Worm (Caenorhabditis elegans) whole organism, L2 larva: ENCODE data around the gene F55G7.3.
A peak's percentile ranks its signal among the peaks of the same experiment; 100 is the strongest.

Experiments used
- C34F6.9 ChIP-seq: fragments of 150-350 bp; optimal IDR thresholded peaks from 2 replicates; lab custom pipeline; 2014; ENCODE audit warnings: missing biosample characterization, missing genetic modification characterization
- F13H6.1 ChIP-seq: sonication (generic microtip); optimal IDR thresholded peaks from 2 replicates; lab custom pipeline; 2016; ENCODE audit warnings: missing genetic modification characterization, missing compliant biosample characterization
- R02D3.7 ChIP-seq: fragments of 150-350 bp; optimal IDR thresholded peaks from 2 replicates; lab custom pipeline; 2014; ENCODE audit warnings: missing biosample characterization, missing genetic modification characterization
- ZK546.5 ChIP-seq: sonication (generic microtip); optimal IDR thresholded peaks from 2 replicates; lab custom pipeline; 2017; ENCODE audit warnings: missing biosample characterization, missing genetic modification characterization
- aly-2 ChIP-seq: fragments of 150-350 bp; optimal IDR thresholded peaks from 2 replicates; lab custom pipeline; 2014; ENCODE audit warnings: missing biosample characterization, missing genetic modification characterization
- blmp-1 ChIP-seq: sonication (generic microtip); optimal IDR thresholded peaks from 2 replicates; lab custom pipeline; 2017; ENCODE audit warnings: missing genetic modification characterization, mild to moderate bottlenecking, missing compliant biosample characterization, antibody characterized with exemption, moderate library complexity; ENCODE audit not compliant: insufficient read depth
- ceh-16 ChIP-seq: fragments of 150-350 bp; optimal IDR thresholded peaks from 2 replicates; lab custom pipeline; 2014; ENCODE audit warnings: missing biosample characterization, missing genetic modification characterization
- crh-2 ChIP-seq: sonication (generic microtip); optimal IDR thresholded peaks from 2 replicates; lab custom pipeline; 2017; ENCODE audit warnings: missing biosample characterization, missing genetic modification characterization
- dmd-4 ChIP-seq: sonication (generic microtip); optimal IDR thresholded peaks from 2 replicates; lab custom pipeline; 2017; ENCODE audit warnings: missing biosample characterization, missing genetic modification characterization
- egl-27 ChIP-seq: sonication (generic microtip); optimal IDR thresholded peaks from 3 replicates; lab custom pipeline; 2017; ENCODE audit warnings: missing biosample characterization, missing genetic modification reagents, missing genetic modification characterization
- fos-1 ChIP-seq: fragments of 150-350 bp; optimal IDR thresholded peaks from 2 replicates; lab custom pipeline; 2014; ENCODE audit warnings: missing biosample characterization, missing genetic modification characterization
- gmeb-1 ChIP-seq: fragments of 150-350 bp; optimal IDR thresholded peaks from 2 replicates; lab custom pipeline; 2014; ENCODE audit warnings: missing biosample characterization, missing genetic modification characterization
- lin-13 ChIP-seq: fragments of 150-350 bp; optimal IDR thresholded peaks from 2 replicates; lab custom pipeline; 2014; ENCODE audit warnings: missing biosample characterization, missing genetic modification reagents, missing genetic modification characterization
- lsy-2 ChIP-seq, 2 experiments: fragments of 150-350 bp in 1 of 2; sonication (generic microtip) in 1 of 2; optimal IDR thresholded peaks; 2 replicates each; lab custom pipeline; 2014 to 2017; ENCODE audit warnings: missing biosample characterization in 2 of 2, missing genetic modification characterization in 2 of 2
- mab-5 ChIP-seq: fragments of 150-350 bp; optimal IDR thresholded peaks from 2 replicates; lab custom pipeline; 2014; ENCODE audit warnings: missing biosample characterization, missing genetic modification characterization
- mbf-1 ChIP-seq: sonication (generic microtip); optimal IDR thresholded peaks from 2 replicates; lab custom pipeline; 2017; ENCODE audit warnings: missing biosample characterization, missing genetic modification characterization
- mdl-1 ChIP-seq, 2 experiments: fragments of 150-350 bp in 1 of 2; sonication (generic microtip) in 1 of 2; optimal IDR thresholded peaks; 2 replicates each; lab custom pipeline; 2017; ENCODE audit warnings: missing biosample characterization in 2 of 2, missing genetic modification characterization in 2 of 2
- nhr-10 ChIP-seq: sonication (generic microtip); optimal IDR thresholded peaks from 2 replicates; lab custom pipeline; 2017; ENCODE audit warnings: missing biosample characterization, missing genetic modification characterization
- nhr-12 ChIP-seq: fragments of 150-350 bp; optimal IDR thresholded peaks from 2 replicates; lab custom pipeline; 2014; ENCODE audit warnings: missing biosample characterization, missing genetic modification characterization
- nhr-129 ChIP-seq: fragments of 150-350 bp; optimal IDR thresholded peaks from 2 replicates; lab custom pipeline; 2014; ENCODE audit warnings: missing biosample characterization, missing genetic modification characterization
- nhr-25 ChIP-seq: fragments of 150-350 bp; sonication (generic microtip); optimal IDR thresholded peaks from 3 replicates; lab custom pipeline; 2014; ENCODE audit warnings: missing biosample characterization, missing genetic modification characterization
- nhr-77 ChIP-seq: fragments of 150-350 bp; optimal IDR thresholded peaks from 2 replicates; lab custom pipeline; 2014; ENCODE audit warnings: missing biosample characterization, missing genetic modification characterization
- skn-1 ChIP-seq: sonication (generic microtip); optimal IDR thresholded peaks from 2 replicates; lab custom pipeline; 2017; ENCODE audit warnings: missing biosample characterization, missing genetic modification characterization
- sma-3 ChIP-seq: sonication (generic microtip); optimal IDR thresholded peaks from 2 replicates; lab custom pipeline; 2016; ENCODE audit warnings: missing genetic modification reagents, missing genetic modification characterization, missing compliant biosample characterization
- sma-9 ChIP-seq, 2 experiments: fragments of 150-350 bp in 1 of 2; sonication (generic microtip) in 1 of 2; optimal IDR thresholded peaks; 2 replicates each; lab custom pipeline; 2014 to 2016; ENCODE audit warnings: missing genetic modification characterization in 2 of 2, mild to moderate bottlenecking in 1 of 2, missing biosample characterization in 1 of 2, missing compliant biosample characterization in 1 of 2, missing genetic modification reagents in 1 of 2, moderate library complexity in 1 of 2
- snpc-4 ChIP-seq: fragments of 150-350 bp; optimal IDR thresholded peaks from 2 replicates; lab custom pipeline; 2014; ENCODE audit warnings: missing biosample characterization, missing genetic modification characterization
- unc-39 ChIP-seq: fragments of 150-350 bp; optimal IDR thresholded peaks from 2 replicates; lab custom pipeline; 2014; ENCODE audit warnings: missing biosample characterization, missing genetic modification characterization
- unc-55 ChIP-seq: fragments of 150-350 bp; sonication (generic microtip); optimal IDR thresholded peaks from 3 replicates; lab custom pipeline; 2014; ENCODE audit warnings: missing biosample characterization, missing genetic modification reagents, missing genetic modification characterization
- unc-62 ChIP-seq: fragments of 150-350 bp; optimal IDR thresholded peaks from 2 replicates; lab custom pipeline; 2014; ENCODE audit warnings: missing biosample characterization, missing genetic modification reagents, missing genetic modification characterization
- zag-1 ChIP-seq: fragments of 150-350 bp; optimal IDR thresholded peaks from 2 replicates; lab custom pipeline; 2014; ENCODE audit warnings: missing biosample characterization, missing genetic modification characterization
- ztf-11 ChIP-seq: sonication (generic microtip); optimal IDR thresholded peaks from 2 replicates; lab custom pipeline; 2017; ENCODE audit warnings: missing biosample characterization, missing genetic modification characterization

F55G7.3 gene

DNA sequence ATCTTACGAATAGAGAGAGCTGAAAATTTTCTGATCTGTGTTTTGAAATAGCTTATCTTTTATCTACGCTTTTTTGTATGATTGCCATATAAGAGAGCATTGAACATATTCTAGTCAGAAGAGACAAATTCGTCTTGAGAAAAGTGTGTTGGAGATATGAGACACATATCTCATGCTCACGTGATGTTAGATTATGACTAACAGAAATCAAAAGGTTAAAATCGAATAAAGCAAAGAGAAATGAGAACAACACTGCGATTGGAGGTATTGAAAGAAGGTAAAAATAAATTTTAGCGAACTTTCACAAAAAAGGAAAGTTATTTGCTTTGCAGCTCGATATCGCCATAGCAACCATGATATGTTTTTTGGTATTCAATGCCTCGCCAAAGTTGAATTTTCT is 40.2 kb upstream of the F55G7.3 start, which contains the start of gene nhr-167:
TSS of gene nhr-167 (minus strand) at position 21 of the 400 bp plus-strand sequence.
- TF ChIP-seq C34F6.9 (tag; lab: Kevin White, UChicago) = peak; percentile 4
- no peak for TF ChIP-seq dmd-4

DNA sequence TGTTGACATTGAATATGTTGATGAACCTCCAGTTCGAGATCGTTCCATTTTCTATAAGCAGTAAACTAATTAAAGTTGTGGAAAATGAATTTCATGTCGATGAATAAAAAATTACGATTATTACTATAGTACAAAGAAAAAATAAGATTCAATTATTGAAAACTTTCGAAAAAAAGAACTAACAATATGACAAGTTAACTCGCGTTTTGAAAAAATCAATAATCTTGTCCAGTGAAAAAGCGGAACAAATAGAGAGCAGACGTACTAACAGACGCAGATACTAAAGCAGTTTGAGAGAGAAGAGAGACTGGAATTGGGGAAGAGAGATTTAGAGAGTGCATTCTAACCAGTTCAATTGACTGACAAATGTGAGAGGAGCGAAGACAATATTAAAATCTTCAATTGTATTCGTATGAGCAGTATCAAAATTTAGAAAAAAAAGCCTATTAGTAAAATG is 32.8 kb upstream of the F55G7.3 start, which contains the start of gene set-6:
TSS of gene set-6 (minus strand) at position 51 of the 457 bp plus-strand sequence.
- TF ChIP-seq C34F6.9 (tag; lab: Kevin White, UChicago) (peak; percentile 62), crh-2 (tag; lab: Kevin White, UChicago) (peak; percentile 10), lin-13 (GFP tag; lab: Kevin White, UChicago) (peak; percentile 12), gmeb-1 (tag; lab: Kevin White, UChicago) (no peak), nhr-129 (tag; lab: Kevin White, UChicago) (peak; percentile 9), ZK546.5 (tag; lab: Kevin White, UChicago) (no peak), F13H6.1 (peak; percentile 18), unc-62 (GFP tag; lab: Kevin White, UChicago) (no peak), unc-55 (GFP tag; lab: Kevin White, UChicago) (peak; percentile 71), lsy-2 (tag; optimal IDR thresholded peaks at IDR 0.05; lab: Kevin White, UChicago) (peak in 1 of 2 experiments; percentile 19), sma-9 (GFP tag; optimal IDR thresholded peaks at IDR 0.05; lab: Kevin White, UChicago) (peak; percentile 47), sma-9 (tag; optimal IDR thresholded peaks at IDR 0.05; lab: Kevin White, UChicago) (no peak)

DNA sequence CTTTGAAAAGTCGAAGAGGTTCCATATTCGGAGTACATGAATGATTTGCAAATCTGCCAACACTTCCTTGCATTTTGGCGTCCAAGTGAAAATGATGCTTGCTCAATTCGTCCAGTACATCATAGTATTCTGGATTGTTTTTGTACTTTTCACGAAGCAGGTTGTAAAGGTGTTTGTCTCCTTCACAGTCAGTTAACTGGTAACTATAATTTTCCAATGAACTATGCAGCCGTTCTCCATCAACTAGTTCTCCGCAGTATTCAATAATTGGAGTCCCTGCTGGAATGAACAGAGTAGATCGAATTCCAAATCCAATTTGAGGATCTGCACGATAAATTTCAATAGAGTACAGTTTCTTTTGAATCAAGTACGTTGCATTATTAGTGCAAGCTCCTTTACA is 29.5 kb upstream of the F55G7.3 start:
- TF ChIP-seq R02D3.7 (tag; lab: Kevin White, UChicago) = no peak
- TF ChIP-seq mab-5 (tag; lab: Kevin White, UChicago) = no peak
- no peak for TF ChIP-seq sma-3 (GFP tag; lab: Kevin White, UChicago)
- no peak for TF ChIP-seq ztf-11 (tag; lab: Kevin White, UChicago)
- TF ChIP-seq nhr-25 (tag; lab: Kevin White, UChicago) = no peak

DNA sequence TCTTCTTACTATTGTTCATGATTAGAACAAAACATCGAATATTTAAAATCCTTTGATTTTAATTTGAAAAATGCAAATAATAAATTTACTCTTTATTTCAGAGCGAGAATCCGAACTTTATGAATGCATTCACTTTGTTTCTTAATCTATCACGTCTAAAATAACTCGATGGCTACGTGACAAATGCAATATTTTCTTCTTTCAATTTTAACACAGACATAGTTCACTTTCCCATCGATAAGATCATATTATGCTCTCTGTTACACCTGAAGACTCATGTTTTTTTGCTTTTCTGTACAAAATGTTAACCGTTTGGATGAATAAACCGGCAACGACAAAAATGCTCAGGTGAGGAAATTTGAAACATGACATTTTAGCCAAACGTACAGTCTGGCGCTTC is 27.7 kb upstream of the F55G7.3 start:
- TF ChIP-seq lin-13 (GFP tag; lab: Kevin White, UChicago) (no peak), nhr-12 (tag; lab: Kevin White, UChicago) (no peak), sma-9 (GFP tag; optimal IDR thresholded peaks at IDR 0.05; lab: Kevin White, UChicago) (no peak), sma-9 (tag; optimal IDR thresholded peaks at IDR 0.05; lab: Kevin White, UChicago) (no peak), mbf-1 (tag; lab: Kevin White, UChicago) (no peak), blmp-1 (no peak), gmeb-1 (tag; lab: Kevin White, UChicago) (no peak), aly-2 (no peak), unc-39 (tag; lab: Kevin White, UChicago) (no peak), snpc-4 (tag; lab: Kevin White, UChicago) (no peak), skn-1 (tag; lab: Kevin White, UChicago) (no peak)

DNA sequence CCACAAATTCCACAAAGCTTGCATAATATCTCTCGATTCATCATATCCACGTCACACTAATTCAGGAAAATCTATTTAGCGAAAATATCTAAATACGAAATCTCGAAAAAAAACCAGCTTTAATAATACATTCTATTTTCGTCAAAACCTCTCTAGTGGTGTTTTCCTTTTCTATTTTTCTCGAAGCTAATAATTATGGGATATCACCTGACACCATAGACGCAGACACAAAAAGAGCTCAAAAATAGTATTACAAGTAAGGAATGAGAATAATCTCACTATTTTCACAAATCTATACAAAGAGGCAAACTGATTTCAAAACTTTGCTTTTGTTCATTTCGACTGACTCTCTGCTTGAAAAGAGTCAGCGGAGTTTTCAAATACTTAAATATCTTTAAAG is 27.2 kb upstream of the F55G7.3 start:
- TF ChIP-seq C34F6.9 (tag; lab: Kevin White, UChicago) = peak; percentile 52
- no peak for TF ChIP-seq fos-1 (tag; lab: Kevin White, UChicago)
- TF ChIP-seq lsy-2 (tag; optimal IDR thresholded peaks at IDR 0.05; lab: Kevin White, UChicago) = peak in 1 of 2 experiments; percentile 4
- no peak for TF ChIP-seq ceh-16
- no peak for TF ChIP-seq sma-3 (GFP tag; lab: Kevin White, UChicago)
- TF ChIP-seq egl-27 (tag; lab: Kevin White, UChicago) = no peak
- peak; percentile 30 for TF ChIP-seq sma-9 (GFP tag; optimal IDR thresholded peaks at IDR 0.05; lab: Kevin White, UChicago)
- TF ChIP-seq sma-9 (tag; optimal IDR thresholded peaks at IDR 0.05; lab: Kevin White, UChicago) = no peak

DNA sequence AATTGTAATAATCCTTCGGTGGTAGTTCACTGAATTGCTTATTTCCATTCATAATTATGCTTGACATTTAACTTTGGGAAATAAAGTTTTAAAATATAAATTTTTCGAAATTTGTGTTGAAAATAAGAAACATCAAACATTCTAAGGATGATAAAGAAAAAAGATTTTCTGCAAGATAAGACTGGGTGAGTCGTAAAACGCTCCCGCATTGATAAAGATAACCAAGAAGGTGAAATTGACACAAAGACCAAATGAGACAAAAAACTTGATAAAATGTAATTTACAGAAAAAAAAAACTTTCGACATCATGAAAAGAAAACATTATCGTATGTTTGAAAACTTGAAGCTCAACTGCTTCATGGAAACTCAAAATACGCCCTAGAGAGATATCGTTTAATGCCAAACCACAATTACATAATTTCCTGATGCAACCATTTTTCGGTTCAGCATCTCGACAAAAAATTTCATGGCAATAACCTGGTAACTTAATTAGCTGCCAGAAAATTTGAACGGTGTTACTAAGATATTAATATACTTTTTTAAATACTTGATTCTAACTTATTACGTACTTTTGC is 26.3 kb upstream of the F55G7.3 start:
- TF ChIP-seq crh-2 (tag; lab: Kevin White, UChicago) = peak; percentile 59
- TF ChIP-seq zag-1 (tag; lab: Kevin White, UChicago) = no peak
- no peak for TF ChIP-seq nhr-77 (tag; lab: Kevin White, UChicago)
- peak; percentile 86 for TF ChIP-seq fos-1 (tag; lab: Kevin White, UChicago)
- peak; percentile 21 for TF ChIP-seq sma-3 (GFP tag; lab: Kevin White, UChicago)
- TF ChIP-seq nhr-10 (tag; lab: Kevin White, UChicago) = no peak
- peak in 1 of 2 experiments; percentile 13 for TF ChIP-seq mdl-1 (tag; optimal IDR thresholded peaks at IDR 0.05; lab: Kevin White, UChicago)
- TF ChIP-seq sma-9 (GFP tag; optimal IDR thresholded peaks at IDR 0.05; lab: Kevin White, UChicago) = peak; percentile 25
- no peak for TF ChIP-seq sma-9 (tag; optimal IDR thresholded peaks at IDR 0.05; lab: Kevin White, UChicago)
- TF ChIP-seq, all 48 proteins: peak for 5
